Worm (Caenorhabditis elegans): Measurements from ENCODE around the gene lap-2.

Gene lap-2

ce11 chrV:13043195-13043762, at the start of gene lap-2:
Gene lap-2 (plus strand): TSS chrV:13043712.
- TF ChIP-seq hlh-26 (GFP tag; conservative IDR thresholded peaks at IDR 0.05), result no peak
- TF ChIP-seq die-1 (tag; optimal IDR thresholded peaks at IDR 0.05), result no peak
- no peak for TF ChIP-seq zim-3 (tag; optimal IDR thresholded peaks at IDR 0.05)
- TF ChIP-seq dpl-1 (GFP tag; optimal IDR thresholded peaks at IDR 0.05), result no peak
- TF ChIP-seq madf-8 (GFP tag; conservative IDR thresholded peaks at IDR 0.05), result no peak
- no peak for TF ChIP-seq nhr-179 (tag; optimal IDR thresholded peaks at IDR 0.05)
- peak; percentile 51 for TF ChIP-seq chd-7 (tag; optimal IDR thresholded peaks at IDR 0.05)
- TF ChIP-seq ztf-22 (GFP tag; optimal IDR thresholded peaks at IDR 0.05), result peak; percentile 33
- TF ChIP-seq nhr-80 (tag; optimal IDR thresholded peaks at IDR 0.05), result peak; percentile 82
- no peak for TF ChIP-seq hrde-1 (tag; optimal IDR thresholded peaks at IDR 0.05; ENCODE audit: borderline replicate concordance)
- no peak for TF ChIP-seq K12H6.12 (tag; optimal IDR thresholded peaks at IDR 0.05)
- no peak for TF ChIP-seq B0336.3 (GFP tag; IDR thresholded peaks at IDR 0.05)
- no peak for TF ChIP-seq F57A8.1 (GFP tag; optimal IDR thresholded peaks at IDR 0.05)
- TF ChIP-seq athp-1 (tag; optimal IDR thresholded peaks at IDR 0.05), result no peak
- no peak for TF ChIP-seq lir-1 (GFP tag; conservative IDR thresholded peaks at IDR 0.05)
- 0 out of 2 replicates have a peak, but pooled peaks have one; percentile 26 for TF ChIP-seq mcd-1 (GFP tag; IDR thresholded peaks at IDR 0.05)
- no peak for TF ChIP-seq C06A6.2 (GFP tag; conservative IDR thresholded peaks at IDR 0.05)
- no peak for TF ChIP-seq cebp-2 (GFP tag; IDR thresholded peaks at IDR 0.05)
- no peak for TF ChIP-seq lin-26 (GFP tag; IDR thresholded peaks at IDR 0.05)
- peak; percentile 51; the same call in 1 of the 2 replicates for TF ChIP-seq cebp-1 (GFP tag; IDR thresholded peaks at IDR 0.05)
- peak; percentile 67 for TF ChIP-seq cebp-1 (tag; optimal IDR thresholded peaks at IDR 0.05)
- no peak for TF ChIP-seq madf-6 (GFP tag; IDR thresholded peaks at IDR 0.05)
- TF ChIP-seq mel-28 (tag; optimal IDR thresholded peaks at IDR 0.05; ENCODE audit: borderline replicate concordance), result no peak
- no peak for TF ChIP-seq lsy-27 (tag; optimal IDR thresholded peaks at IDR 0.05; ENCODE audit: borderline replicate concordance, insufficient read depth)
- TF ChIP-seq tbp1 (GFP tag; optimal IDR thresholded peaks at IDR 0.05), result no peak
- no peak for TF ChIP-seq ekl-4 (GFP tag; IDR thresholded peaks at IDR 0.05)
- no peak for TF ChIP-seq aptf-3 (GFP tag; IDR thresholded peaks at IDR 0.05)
- no peak for TF ChIP-seq mxl-1 (tag; optimal IDR thresholded peaks at IDR 0.05)
- TF ChIP-seq unc-62 (GFP tag; optimal IDR thresholded peaks at IDR 0.05), result peak; percentile 90
- no peak for TF ChIP-seq sptf-2 (GFP tag; optimal IDR thresholded peaks at IDR 0.05)
- TF ChIP-seq bed-1 (GFP tag; IDR thresholded peaks at IDR 0.05), result no peak
- peak; percentile 42 for TF ChIP-seq tlf-1 (GFP tag; optimal IDR thresholded peaks at IDR 0.05)
- TF ChIP-seq somi-1 (GFP tag; optimal IDR thresholded peaks at IDR 0.05), result no peak
- TF ChIP-seq lin-40 (tag; optimal IDR thresholded peaks at IDR 0.05), result peak; percentile 5
- no peak for TF ChIP-seq nfya-1 (tag; optimal IDR thresholded peaks at IDR 0.05; ENCODE audit: borderline replicate concordance, insufficient read depth)
- no peak for TF ChIP-seq repo-1 (tag; optimal IDR thresholded peaks at IDR 0.05)
- peak; percentile 16 for TF ChIP-seq lsl-1 (GFP tag; optimal IDR thresholded peaks at IDR 0.05)
- TF ChIP-seq ZK185.1 (tag; optimal IDR thresholded peaks at IDR 0.05; ENCODE audit: poor library complexity, severe bottlenecking), result peak; percentile 46
- TF ChIP-seq F52B5.7 (tag; optimal IDR thresholded peaks at IDR 0.05), result no peak
- no peak for TF ChIP-seq tbx-9 (tag; optimal IDR thresholded peaks at IDR 0.05; ENCODE audit: borderline replicate concordance)
- TF ChIP-seq ztf-28 (GFP tag; IDR thresholded peaks at IDR 0.05), result no peak
- TF ChIP-seq ets-4 (GFP tag; optimal IDR thresholded peaks at IDR 0.05), result peak; percentile 64
- peak; percentile 72 for TF ChIP-seq atf-7 (tag; optimal IDR thresholded peaks at IDR 0.05)
- TF ChIP-seq ceh-91 (GFP tag; IDR thresholded peaks at IDR 0.05), result no peak
- TF ChIP-seq nhr-90 (tag; optimal IDR thresholded peaks at IDR 0.05), result peak; percentile 46
- peak; percentile 48 to 52 for TF ChIP-seq let-607 (tag; optimal IDR thresholded peaks at IDR 0.05)
- 0 out of 2 replicates have a peak, but pooled peaks have one; percentile 33 for TF ChIP-seq K11D2.4 (GFP tag; IDR thresholded peaks at IDR 0.05)
- no peak for TF ChIP-seq attf-3 (GFP tag; conservative IDR thresholded peaks at IDR 0.05)

All from whole organism, young adult.